Fruit fly (Drosophila melanogaster) whole organism, prepupa: ENCODE results near the gene CG12236.

ENCODE experiments used
- CG11294 ChIP-seq: fragments of 200-800 bp; sonication (Bioruptor generic); IDR thresholded peaks from 2 replicates; pipeline ENCODE4 v1.3.6; 2022; ENCODE audit warnings: missing biosample characterization, missing genetic modification characterization
- CG11762 ChIP-seq: fragments of 200-800 bp; sonication (Bioruptor generic); optimal IDR thresholded peaks from 3 replicates; lab custom pipeline; 2016; ENCODE audit warnings: missing biosample characterization, missing genetic modification characterization; ENCODE audit not compliant: insufficient read depth
- CG11902 ChIP-seq: fragments of 200-800 bp; sonication (Bioruptor generic); optimal IDR thresholded peaks from 3 replicates; lab custom pipeline; 2016; ENCODE audit warnings: missing biosample characterization, missing genetic modification characterization
- CG16779 ChIP-seq: fragments of 200-800 bp; sonication (Bioruptor generic); optimal IDR thresholded peaks from 3 replicates; lab custom pipeline; 2017; ENCODE audit warnings: missing biosample characterization, mild to moderate bottlenecking, missing genetic modification characterization
- CG3032 ChIP-seq: fragments of 200-800 bp; optimal IDR thresholded peaks from 2 replicates; lab custom pipeline; 2019; ENCODE audit warnings: missing biosample characterization, mild to moderate bottlenecking, missing genetic modification characterization, moderate library complexity
- CG31627 ChIP-seq: fragments of 200-800 bp; sonication (Bioruptor generic); optimal IDR thresholded peaks from 3 replicates; lab custom pipeline; 2016; ENCODE audit warnings: missing biosample characterization, missing genetic modification characterization
- CG34406 ChIP-seq: fragments of 200-800 bp; sonication (Bioruptor generic); optimal IDR thresholded peaks from 3 replicates; lab custom pipeline; 2016; ENCODE audit warnings: missing biosample characterization, missing genetic modification characterization
- CG3919 ChIP-seq: fragments of 200-800 bp; sonication (Bioruptor generic); optimal IDR thresholded peaks from 3 replicates; lab custom pipeline; 2016; ENCODE audit warnings: missing biosample characterization, missing genetic modification characterization
- CG4318 ChIP-seq: fragments of 200-800 bp; sonication (Bioruptor generic); optimal IDR thresholded peaks from 3 replicates; lab custom pipeline; 2017; ENCODE audit warnings: missing biosample characterization, mild to moderate bottlenecking, missing genetic modification characterization
- CG6163 ChIP-seq: fragments of 200-800 bp; sonication (Bioruptor generic); IDR thresholded peaks from 3 replicates; pipeline ENCODE4 v1.3.6; 2022; ENCODE audit warnings: missing biosample characterization, missing genetic modification characterization
- CG6276 ChIP-seq: fragments of 200-800 bp; sonication (Bioruptor generic); optimal IDR thresholded peaks from 2 replicates; lab custom pipeline; 2017; ENCODE audit warnings: missing biosample characterization, mild to moderate bottlenecking, missing genetic modification characterization
- CG6792 ChIP-seq: fragments of 200-800 bp; sonication (Bioruptor generic); optimal IDR thresholded peaks from 3 replicates; lab custom pipeline; 2016; ENCODE audit warnings: missing biosample characterization, missing genetic modification characterization
- CG6808 ChIP-seq: fragments of 200-800 bp; sonication (Bioruptor generic); optimal IDR thresholded peaks from 3 replicates; lab custom pipeline; 2017; ENCODE audit warnings: missing biosample characterization, missing genetic modification characterization, mild to moderate bottlenecking, moderate library complexity, missing genetic modification reagents
- CG6854 ChIP-seq: fragments of 200-800 bp; sonication (Bioruptor generic); optimal IDR thresholded peaks from 2 replicates; lab custom pipeline; 2017; ENCODE audit warnings: missing biosample characterization, mild to moderate bottlenecking, missing genetic modification characterization
- CG7368 ChIP-seq: fragments of 200-800 bp; sonication (Bioruptor generic); optimal IDR thresholded peaks from 3 replicates; lab custom pipeline; 2016; ENCODE audit warnings: missing biosample characterization, missing genetic modification characterization
- CG8319 ChIP-seq: fragments of 200-800 bp; sonication (Bioruptor generic); optimal IDR thresholded peaks from 3 replicates; lab custom pipeline; 2016; ENCODE audit warnings: missing biosample characterization, missing genetic modification characterization
- CG8632 ChIP-seq: fragments of 200-800 bp; sonication (Bioruptor generic); optimal IDR thresholded peaks from 3 replicates; lab custom pipeline; 2016; ENCODE audit warnings: missing biosample characterization, missing genetic modification characterization
- CG9139 ChIP-seq: fragments of 200-800 bp; sonication (Bioruptor generic); optimal IDR thresholded peaks from 3 replicates; lab custom pipeline; 2017; ENCODE audit warnings: missing biosample characterization, mild to moderate bottlenecking, missing genetic modification characterization
- Eip78C ChIP-seq: fragments of 200-800 bp; sonication (Bioruptor generic); peaks from one replicate; lab custom pipeline; 2016; ENCODE audit warnings: missing biosample characterization, missing genetic modification characterization
- Eip93F ChIP-seq: fragments of 200-800 bp; sonication (Bioruptor generic); optimal IDR thresholded peaks from 2 replicates; lab custom pipeline; 2016; ENCODE audit warnings: missing biosample characterization, mild to moderate bottlenecking, missing genetic modification characterization
- Ets21C ChIP-seq: fragments of 200-800 bp; sonication (Bioruptor generic); optimal IDR thresholded peaks from 3 replicates; lab custom pipeline; 2016; ENCODE audit warnings: missing biosample characterization, missing genetic modification characterization
- Ets96B ChIP-seq: fragments of 200-800 bp; optimal IDR thresholded peaks from 2 replicates; lab custom pipeline; 2019; ENCODE audit warnings: missing biosample characterization, mild to moderate bottlenecking, missing genetic modification characterization, moderate library complexity
- Gug ChIP-seq: fragments of 200-800 bp; sonication (Bioruptor generic); IDR thresholded peaks from 2 replicates; pipeline ENCODE4 v1.3.6; 2022; ENCODE audit warnings: missing biosample characterization, missing genetic modification characterization
- Hr38 ChIP-seq: sonication (Bioruptor generic); optimal IDR thresholded peaks from 2 replicates; lab custom pipeline; 2016; ENCODE audit warnings: missing biosample characterization, missing genetic modification characterization
- Hr39 ChIP-seq: fragments of 200-800 bp; sonication (Bioruptor generic); optimal IDR thresholded peaks from 2 replicates; lab custom pipeline; 2016; ENCODE audit warnings: missing biosample characterization, missing genetic modification characterization
- Lpt ChIP-seq: fragments of 200-800 bp; sonication (Bioruptor generic); optimal IDR thresholded peaks from 3 replicates; lab custom pipeline; 2016; ENCODE audit warnings: missing biosample characterization, missing genetic modification characterization
- OdsH ChIP-seq: fragments of 200-800 bp; sonication (Bioruptor generic); optimal IDR thresholded peaks from 3 replicates; lab custom pipeline; 2016; ENCODE audit warnings: missing biosample characterization, missing genetic modification characterization
- Smox ChIP-seq: fragments of 200-800 bp; sonication (Bioruptor generic); optimal IDR thresholded peaks from 3 replicates; lab custom pipeline; 2016; ENCODE audit warnings: missing biosample characterization, missing genetic modification characterization
- Sox102F ChIP-seq: fragments of 200-800 bp; sonication (Bioruptor generic); optimal IDR thresholded peaks from 2 replicates; lab custom pipeline; 2016; ENCODE audit warnings: missing biosample characterization, mild to moderate bottlenecking, missing genetic modification characterization
- achi ChIP-seq: fragments of 200-800 bp; sonication (Bioruptor generic); optimal IDR thresholded peaks from 3 replicates; lab custom pipeline; 2016; ENCODE audit warnings: missing biosample characterization, missing genetic modification characterization
- acj6 ChIP-seq: fragments of 200-800 bp; sonication (Bioruptor generic); optimal IDR thresholded peaks from 3 replicates; lab custom pipeline; 2016; ENCODE audit warnings: missing biosample characterization, missing genetic modification characterization
- cyc ChIP-seq: fragments of 200-800 bp; sonication (Bioruptor generic); optimal IDR thresholded peaks from 3 replicates; lab custom pipeline; 2016; ENCODE audit warnings: missing biosample characterization, missing genetic modification characterization
- dac ChIP-seq: fragments of 200-800 bp; sonication (Bioruptor generic); optimal IDR thresholded peaks from 2 replicates; lab custom pipeline; 2017; ENCODE audit warnings: missing biosample characterization, mild to moderate bottlenecking, missing genetic modification characterization
- dsx ChIP-seq: fragments of 200-800 bp; optimal IDR thresholded peaks from 3 replicates; lab custom pipeline; 2019; ENCODE audit warnings: missing biosample characterization, mild to moderate bottlenecking, missing genetic modification characterization, moderate library complexity; ENCODE audit not compliant: poor library complexity, severe bottlenecking
- eg ChIP-seq: fragments of 200-800 bp; sonication (Bioruptor generic); IDR thresholded peaks from 3 replicates; pipeline ENCODE4 v1.3.6; 2022; ENCODE audit warnings: missing biosample characterization, missing genetic modification characterization
- esn ChIP-seq: fragments of 200-800 bp; sonication (Bioruptor generic); optimal IDR thresholded peaks from 2 replicates; lab custom pipeline; 2016; ENCODE audit warnings: missing biosample characterization, mild to moderate bottlenecking, missing genetic modification characterization, moderate library complexity
- fd59A ChIP-seq: fragments of 200-800 bp; sonication (Bioruptor generic); optimal IDR thresholded peaks from 2 replicates; lab custom pipeline; 2017; ENCODE audit warnings: missing biosample characterization, mild to moderate bottlenecking, missing genetic modification characterization, missing genetic modification reagents
- fd85E ChIP-seq: fragments of 200-800 bp; sonication (Bioruptor generic); optimal IDR thresholded peaks from 3 replicates; lab custom pipeline; 2016; ENCODE audit warnings: missing biosample characterization, missing genetic modification characterization
- lz ChIP-seq: fragments of 200-800 bp; sonication (Bioruptor generic); optimal IDR thresholded peaks from 3 replicates; lab custom pipeline; 2016; ENCODE audit warnings: missing biosample characterization, missing genetic modification characterization
- net ChIP-seq: fragments of 200-800 bp; sonication (Bioruptor generic); optimal IDR thresholded peaks from 3 replicates; lab custom pipeline; 2016; ENCODE audit warnings: missing biosample characterization, missing genetic modification characterization
- pdm3 ChIP-seq: fragments of 200-800 bp; sonication (Bioruptor generic); optimal IDR thresholded peaks from 3 replicates; lab custom pipeline; 2016; ENCODE audit warnings: missing biosample characterization, missing genetic modification characterization
- salr ChIP-seq, 2 experiments: fragments of 200-800 bp; sonication (Bioruptor generic); optimal IDR thresholded peaks; 3 replicates each; lab custom pipeline; 2016 to 2018; ENCODE audit warnings: missing biosample characterization in 2 of 2, missing genetic modification characterization in 2 of 2, mild to moderate bottlenecking in 1 of 2
- spab ChIP-seq: fragments of 200-800 bp; sonication (Bioruptor generic); optimal IDR thresholded peaks from 2 replicates; lab custom pipeline; 2017; ENCODE audit warnings: missing biosample characterization, mild to moderate bottlenecking, missing genetic modification characterization, missing genetic modification reagents
- ss ChIP-seq, 2 experiments: fragments of 200-800 bp; sonication (Bioruptor generic); optimal IDR thresholded peaks; 2 replicates in 1 of 2; 3 replicates in 1 of 2; lab custom pipeline; 2017 to 2018; ENCODE audit warnings: mild to moderate bottlenecking in 2 of 2, missing biosample characterization in 2 of 2, missing genetic modification characterization in 2 of 2, moderate library complexity in 1 of 2
- topi ChIP-seq: fragments of 200-800 bp; sonication (Bioruptor generic); optimal IDR thresholded peaks from 3 replicates; lab custom pipeline; 2016; ENCODE audit warnings: missing biosample characterization, missing genetic modification characterization

CG12236 gene

dm6 chrX:5900146-5901093 is 7.5 kb upstream of the CG12236 start, which contains the start of gene Act5C (continued):
- TF ChIP-seq achi (GFP tag; lab: Kevin White, UChicago) (peak; percentile 96), CG6276 (GFP tag; lab: Kevin White, UChicago) (peak; percentile 95), Hr39 (peak; percentile 98), acj6 (GFP tag; lab: Kevin White, UChicago) (peak; percentile 95), CG8632 (GFP tag; lab: Kevin White, UChicago) (peak; percentile 96), OdsH (GFP tag; lab: Kevin White, UChicago) (peak; percentile 96), CG8319 (peak; percentile 93), salr (GFP tag; optimal IDR thresholded peaks at IDR 0.05; lab: Kevin White, UChicago) (peak; percentile 90 to 98), eg (peak; percentile 98), pdm3 (GFP tag; lab: Kevin White, UChicago) (peak; percentile 98), CG11902 (GFP tag; lab: Kevin White, UChicago) (peak; percentile 93), dsx (peak; percentile 96), CG16779 (tag; lab: Kevin White, UChicago) (peak; percentile 96), cyc (GFP tag; lab: Kevin White, UChicago) (peak; percentile 98), CG11294 (GFP tag; lab: Robert Waterston, UW) (peak; percentile 91), CG3032 (tag; lab: Kevin White, UChicago) (peak; percentile 98)

- TF ChIP-seq topi (peak; percentile 29), dsx (peak; percentile 36), OdsH (GFP tag; lab: Kevin White, UChicago) (peak; percentile 28), ss (GFP tag; optimal IDR thresholded peaks at IDR 0.05; lab: Kevin White, UChicago) (peak; percentile 76 to 81), cyc (GFP tag; lab: Kevin White, UChicago) (peak; percentile 19), Ets96B (tag; lab: Kevin White, UChicago) (peak; percentile 5), CG8319 (no peak), CG11902 (GFP tag; lab: Kevin White, UChicago) (no peak), Sox102F (peak; percentile 71), CG6854 (peak; percentile 74), CG7368 (GFP tag; lab: Kevin White, UChicago) (peak; percentile 25), CG6808 (peak; percentile 39), Hr38 (GFP tag; lab: Kevin White, UChicago) (no peak), CG11762 (GFP tag; lab: Kevin White, UChicago) (no peak), eg (peak; percentile 27; the same call in 1 of the 3 replicates), Lpt (GFP tag; lab: Kevin White, UChicago) (peak; percentile 12), CG6163 (GFP tag; lab: Robert Waterston, UW) (no peak; the same call in 2 of the 3 replicates), spab (GFP tag; lab: Kevin White, UChicago) (no peak), CG3919 (GFP tag; lab: Kevin White, UChicago) (peak; percentile 46), esn (GFP tag; lab: Kevin White, UChicago) (peak; percentile 47), CG9139 (GFP tag; lab: Kevin White, UChicago) (peak; percentile 67), CG4318 (no peak), achi (GFP tag; lab: Kevin White, UChicago) (peak; percentile 19), Ets21C (GFP tag; lab: Kevin White, UChicago) (no peak), dac (GFP tag; lab: Kevin White, UChicago) (no peak), Gug (no peak), Smox (GFP tag; lab: Kevin White, UChicago) (peak; percentile 14), fd85E (GFP tag; lab: Kevin White, UChicago) (no peak), CG11294 (GFP tag; lab: Robert Waterston, UW) (no peak), Eip93F (GFP tag; lab: Kevin White, UChicago) (no peak), Eip78C (peak; percentile 81), net (GFP tag; lab: Kevin White, UChicago) (peak; percentile 48), lz (GFP tag; lab: Kevin White, UChicago) (peak; percentile 10), CG34406 (GFP tag; lab: Kevin White, UChicago) (peak; percentile 5), fd59A (GFP tag; lab: Kevin White, UChicago) (no peak), CG3032 (tag; lab: Kevin White, UChicago) (no peak), CG31627 (no peak), CG6792 (no peak)
Observed at dm6 chrX:5901628-5902213, 6.2 kb upstream of the CG12236 start.
